Fruit fly (Drosophila melanogaster): ENCODE data around the gene Est-Q.

dm6 chr3L:21524071-21524889 lies 23.1 kb downstream of the Est-Q start:
- TF ChIP-seq CG5204 (GFP tag; optimal IDR thresholded peaks at IDR 0.05), result no peak
- peak; percentile 18 for TF ChIP-seq CG12768 (GFP tag; optimal IDR thresholded peaks at IDR 0.05)
- peak; percentile 24 for TF ChIP-seq CG7045 (GFP tag; optimal IDR thresholded peaks at IDR 0.05)
- no peak for TF ChIP-seq pad (GFP tag; optimal IDR thresholded peaks at IDR 0.05)
- TF ChIP-seq kay (GFP tag; ENCODE audit: borderline replicate concordance), result no peak
